Worm (Caenorhabditis elegans) whole organism, L2 larva: Measurements from ENCODE around the gene B0457.4.

Source experiments
- C34F6.9 ChIP-seq: fragments of 150-350 bp; optimal IDR thresholded peaks from 2 replicates; lab custom pipeline; 2014; ENCODE audit warnings: missing biosample characterization, missing genetic modification characterization
- ZK546.5 ChIP-seq: sonication (generic microtip); optimal IDR thresholded peaks from 2 replicates; lab custom pipeline; 2017; ENCODE audit warnings: missing biosample characterization, missing genetic modification characterization
- alr-1 ChIP-seq: fragments of 150-350 bp; optimal IDR thresholded peaks from 2 replicates; lab custom pipeline; 2014; ENCODE audit warnings: missing biosample characterization, missing genetic modification characterization
- aly-2 ChIP-seq: fragments of 150-350 bp; optimal IDR thresholded peaks from 2 replicates; lab custom pipeline; 2014; ENCODE audit warnings: missing biosample characterization, missing genetic modification characterization
- ama-1 ChIP-seq: fragments of 150-350 bp; optimal IDR thresholded peaks from 2 replicates; lab custom pipeline; 2018; ENCODE audit warnings: inconsistent platforms
- ceh-16 ChIP-seq: fragments of 150-350 bp; optimal IDR thresholded peaks from 2 replicates; lab custom pipeline; 2014; ENCODE audit warnings: missing biosample characterization, missing genetic modification characterization
- crh-2 ChIP-seq: sonication (generic microtip); optimal IDR thresholded peaks from 2 replicates; lab custom pipeline; 2017; ENCODE audit warnings: missing biosample characterization, missing genetic modification characterization
- egl-27 ChIP-seq: sonication (generic microtip); optimal IDR thresholded peaks from 3 replicates; lab custom pipeline; 2017; ENCODE audit warnings: missing biosample characterization, missing genetic modification reagents, missing genetic modification characterization
- elt-1 ChIP-seq: fragments of 150-350 bp; optimal IDR thresholded peaks from 2 replicates; lab custom pipeline; 2014; ENCODE audit warnings: missing biosample characterization, missing genetic modification characterization
- fos-1 ChIP-seq: fragments of 150-350 bp; optimal IDR thresholded peaks from 2 replicates; lab custom pipeline; 2014; ENCODE audit warnings: missing biosample characterization, missing genetic modification characterization
- gmeb-1 ChIP-seq: fragments of 150-350 bp; optimal IDR thresholded peaks from 2 replicates; lab custom pipeline; 2014; ENCODE audit warnings: missing biosample characterization, missing genetic modification characterization
- lin-13 ChIP-seq: fragments of 150-350 bp; optimal IDR thresholded peaks from 2 replicates; lab custom pipeline; 2014; ENCODE audit warnings: missing biosample characterization, missing genetic modification reagents, missing genetic modification characterization
- lin-39 ChIP-seq: fragments of 150-350 bp; optimal IDR thresholded peaks from 2 replicates; lab custom pipeline; 2014; ENCODE audit warnings: missing biosample characterization, missing genetic modification reagents, missing genetic modification characterization
- lsy-2 ChIP-seq, 2 experiments: fragments of 150-350 bp in 1 of 2; sonication (generic microtip) in 1 of 2; optimal IDR thresholded peaks; 2 replicates each; lab custom pipeline; 2014 to 2017; ENCODE audit warnings: missing biosample characterization in 2 of 2, missing genetic modification characterization in 2 of 2
- mab-5 ChIP-seq: fragments of 150-350 bp; optimal IDR thresholded peaks from 2 replicates; lab custom pipeline; 2014; ENCODE audit warnings: missing biosample characterization, missing genetic modification characterization
- mdl-1 ChIP-seq, 2 experiments: fragments of 150-350 bp in 1 of 2; sonication (generic microtip) in 1 of 2; optimal IDR thresholded peaks; 2 replicates each; lab custom pipeline; 2017; ENCODE audit warnings: missing biosample characterization in 2 of 2, missing genetic modification characterization in 2 of 2
- nhr-11 ChIP-seq: fragments of 150-350 bp; optimal IDR thresholded peaks from 2 replicates; lab custom pipeline; 2014; ENCODE audit warnings: missing biosample characterization, missing genetic modification characterization
- nhr-12 ChIP-seq: fragments of 150-350 bp; optimal IDR thresholded peaks from 2 replicates; lab custom pipeline; 2014; ENCODE audit warnings: missing biosample characterization, missing genetic modification characterization
- nhr-21 ChIP-seq: fragments of 150-350 bp; optimal IDR thresholded peaks from 2 replicates; lab custom pipeline; 2014; ENCODE audit warnings: missing biosample characterization, missing genetic modification characterization
- nhr-23 ChIP-seq: fragments of 150-350 bp; optimal IDR thresholded peaks from 2 replicates; lab custom pipeline; 2014; ENCODE audit warnings: missing biosample characterization, missing genetic modification reagents, missing genetic modification characterization
- nhr-237 ChIP-seq: fragments of 150-350 bp; optimal IDR thresholded peaks from 2 replicates; lab custom pipeline; 2014; ENCODE audit warnings: missing biosample characterization, missing genetic modification characterization
- nhr-25 ChIP-seq: fragments of 150-350 bp; sonication (generic microtip); optimal IDR thresholded peaks from 3 replicates; lab custom pipeline; 2014; ENCODE audit warnings: missing biosample characterization, missing genetic modification characterization
- nhr-77 ChIP-seq: fragments of 150-350 bp; optimal IDR thresholded peaks from 2 replicates; lab custom pipeline; 2014; ENCODE audit warnings: missing biosample characterization, missing genetic modification characterization
- peb-1 ChIP-seq: fragments of 150-350 bp; optimal IDR thresholded peaks from 2 replicates; lab custom pipeline; 2014; ENCODE audit warnings: missing biosample characterization, missing genetic modification characterization
- sem-4 ChIP-seq: fragments of 150-350 bp; optimal IDR thresholded peaks from 2 replicates; lab custom pipeline; 2014; ENCODE audit warnings: missing biosample characterization, missing genetic modification reagents, missing genetic modification characterization
- sma-9 ChIP-seq, 2 experiments: fragments of 150-350 bp in 1 of 2; sonication (generic microtip) in 1 of 2; optimal IDR thresholded peaks; 2 replicates each; lab custom pipeline; 2014 to 2016; ENCODE audit warnings: missing genetic modification characterization in 2 of 2, mild to moderate bottlenecking in 1 of 2, missing biosample characterization in 1 of 2, missing compliant biosample characterization in 1 of 2, missing genetic modification reagents in 1 of 2, moderate library complexity in 1 of 2
- snpc-4 ChIP-seq: fragments of 150-350 bp; optimal IDR thresholded peaks from 2 replicates; lab custom pipeline; 2014; ENCODE audit warnings: missing biosample characterization, missing genetic modification characterization
- unc-39 ChIP-seq: fragments of 150-350 bp; optimal IDR thresholded peaks from 2 replicates; lab custom pipeline; 2014; ENCODE audit warnings: missing biosample characterization, missing genetic modification characterization
- unc-55 ChIP-seq: fragments of 150-350 bp; sonication (generic microtip); optimal IDR thresholded peaks from 3 replicates; lab custom pipeline; 2014; ENCODE audit warnings: missing biosample characterization, missing genetic modification reagents, missing genetic modification characterization
- ztf-11 ChIP-seq: sonication (generic microtip); optimal IDR thresholded peaks from 2 replicates; lab custom pipeline; 2017; ENCODE audit warnings: missing biosample characterization, missing genetic modification characterization
- ztf-4 ChIP-seq: fragments of 150-350 bp; optimal IDR thresholded peaks from 2 replicates; lab custom pipeline; 2014; ENCODE audit warnings: missing biosample characterization, missing genetic modification characterization

B0457.4 gene

DNA sequence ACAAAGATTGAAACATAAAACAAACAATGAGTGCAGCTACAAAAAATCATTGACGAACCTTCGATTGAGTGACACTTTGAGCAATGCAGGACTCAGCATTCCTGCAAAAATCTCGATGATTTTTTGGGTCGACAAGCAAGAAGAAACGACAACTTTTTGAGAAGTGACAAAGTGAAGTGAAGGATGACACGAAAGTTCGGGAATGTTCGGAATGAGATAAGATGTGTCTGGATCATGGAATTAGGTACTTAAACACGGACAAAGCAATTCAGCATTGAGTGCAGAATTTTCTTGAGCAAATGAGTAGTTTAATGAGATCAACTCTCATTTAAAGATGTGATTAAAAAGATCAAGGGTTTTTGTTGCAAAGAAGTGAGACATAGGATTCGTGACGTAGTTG is 38.0 kb downstream of the B0457.4 start, which contains the start of gene T07D4.2:
TSS of gene T07D4.2 (minus strand) at position 101 of the 400 bp plus-strand sequence.
- TF ChIP-seq ama-1 (lab: Kevin White, UChicago) (no peak), alr-1 (no peak), mab-5 (tag; lab: Kevin White, UChicago) (no peak), nhr-11 (no peak), gmeb-1 (tag; lab: Kevin White, UChicago) (no peak), ztf-11 (tag; lab: Kevin White, UChicago) (no peak), snpc-4 (tag; lab: Kevin White, UChicago) (no peak), elt-1 (tag; lab: Kevin White, UChicago) (no peak), mdl-1 (tag; optimal IDR thresholded peaks at IDR 0.05; lab: Kevin White, UChicago) (no peak), nhr-21 (tag; lab: Kevin White, UChicago) (no peak), ceh-16 (tag; lab: Kevin White, UChicago) (no peak), lsy-2 (tag; optimal IDR thresholded peaks at IDR 0.05; lab: Kevin White, UChicago) (no peak), nhr-12 (no peak), sem-4 (tag; lab: Kevin White, UChicago) (no peak), aly-2 (tag; lab: Kevin White, UChicago) (no peak), nhr-77 (tag; lab: Kevin White, UChicago) (no peak), ztf-4 (tag; lab: Kevin White, UChicago) (no peak)

DNA sequence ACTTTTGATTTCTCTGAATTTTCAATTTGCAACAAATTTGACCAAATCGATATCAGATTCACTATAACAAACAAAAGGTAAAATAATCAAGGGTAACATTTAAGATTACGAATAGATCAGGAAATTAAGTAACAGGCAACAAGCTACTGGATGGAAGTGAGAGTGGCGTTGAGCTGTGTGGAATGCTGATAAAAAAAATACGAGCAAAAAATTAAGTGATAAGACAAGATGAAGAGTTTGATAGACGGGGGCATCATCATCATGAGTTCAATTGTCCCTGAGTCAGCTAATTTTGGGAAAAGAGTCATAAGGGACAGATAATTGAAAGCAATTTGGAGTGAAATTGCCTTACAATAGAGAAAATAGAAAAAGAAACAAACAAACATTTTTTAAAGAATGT is 45.0 kb downstream of the B0457.4 start:
- no peak for TF ChIP-seq unc-39
- peak; percentile 9 for TF ChIP-seq crh-2 (tag; lab: Kevin White, UChicago)
- TF ChIP-seq mab-5 (tag; lab: Kevin White, UChicago), result no peak
- peak; percentile 93 for TF ChIP-seq fos-1 (tag; lab: Kevin White, UChicago)
- no peak for TF ChIP-seq nhr-23 (tag; lab: Kevin White, UChicago)
- no peak for TF ChIP-seq aly-2 (tag; lab: Kevin White, UChicago)
- no peak for TF ChIP-seq sma-9 (GFP tag; optimal IDR thresholded peaks at IDR 0.05; lab: Kevin White, UChicago)
- TF ChIP-seq sma-9 (tag; optimal IDR thresholded peaks at IDR 0.05; lab: Kevin White, UChicago), result no peak

DNA sequence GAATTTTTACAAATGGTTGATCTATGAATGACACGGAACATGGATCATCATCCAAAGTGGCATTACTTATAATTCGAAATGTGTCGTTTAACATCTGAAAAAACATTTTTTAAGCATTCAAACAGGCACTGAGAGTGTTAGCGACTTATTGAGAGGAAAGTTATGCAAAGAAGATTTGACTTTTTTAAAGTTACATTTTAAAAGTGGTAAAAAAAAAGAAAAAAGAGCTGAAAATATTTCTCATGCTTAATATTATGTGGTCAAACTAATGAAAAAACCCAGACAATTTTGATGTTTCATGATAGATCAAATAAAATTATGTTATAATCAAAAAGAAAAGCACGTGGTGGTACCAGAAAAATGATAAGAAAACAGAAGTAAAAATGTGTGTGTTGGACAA is 46.8 kb downstream of the B0457.4 start, which contains the start of gene npr-20:
TSS of gene npr-20 (minus strand) at position 101 of the 400 bp plus-strand sequence.
- no peak for TF ChIP-seq elt-1 (tag; lab: Kevin White, UChicago)
- TF ChIP-seq peb-1 (tag; lab: Kevin White, UChicago), result no peak
- TF ChIP-seq ZK546.5 (tag; lab: Kevin White, UChicago), result no peak
- TF ChIP-seq sem-4 (tag; lab: Kevin White, UChicago), result no peak
- no peak for TF ChIP-seq nhr-11
- no peak for TF ChIP-seq nhr-237 (tag; lab: Kevin White, UChicago)
- no peak for TF ChIP-seq C34F6.9 (tag; lab: Kevin White, UChicago)
- TF ChIP-seq ztf-4 (tag; lab: Kevin White, UChicago), result no peak
- no peak for TF ChIP-seq egl-27 (tag; lab: Kevin White, UChicago)
- TF ChIP-seq unc-55 (GFP tag; lab: Kevin White, UChicago), result no peak
- TF ChIP-seq mdl-1 (tag; optimal IDR thresholded peaks at IDR 0.05; lab: Kevin White, UChicago), result no peak
- TF ChIP-seq ztf-11 (tag; lab: Kevin White, UChicago), result no peak
- no peak for TF ChIP-seq mab-5 (tag; lab: Kevin White, UChicago)
- no peak for TF ChIP-seq aly-2 (tag; lab: Kevin White, UChicago)
- TF ChIP-seq nhr-25 (tag; lab: Kevin White, UChicago), result no peak
- no peak for TF ChIP-seq lin-39
- no peak for TF ChIP-seq lin-13
- TF ChIP-seq alr-1, result no peak
